Fruit fly (Drosophila melanogaster) whole organism, embryonic: ENCODE results near the gene Blimp-1.

ENCODE experiments used
- Ada2b ChIP-seq: fragments of 200-800 bp; sonication (Bioruptor generic); IDR thresholded peaks from 2 replicates; pipeline ENCODE4 v1.3.6; 2022; ENCODE audit warnings: missing biosample characterization, missing genetic modification characterization
- CG10565 ChIP-seq: fragments of 200-800 bp; sonication (Bioruptor generic); optimal IDR thresholded peaks from 3 replicates; lab custom pipeline; 2016; ENCODE audit warnings: missing biosample characterization, mild to moderate bottlenecking, missing genetic modification characterization
- CG12299 ChIP-seq: fragments of 200-800 bp; sonication (Bioruptor generic); optimal IDR thresholded peaks from 2 replicates; lab custom pipeline; 2018; ENCODE audit warnings: missing biosample characterization, mild to moderate bottlenecking, missing genetic modification characterization
- CG13624 ChIP-seq: fragments of 200-800 bp; sonication (Bioruptor generic); optimal IDR thresholded peaks from 2 replicates; lab custom pipeline; 2016; ENCODE audit warnings: missing biosample characterization, missing genetic modification characterization
- CG13775 ChIP-seq: fragments of 200-800 bp; sonication (Bioruptor generic); optimal IDR thresholded peaks from 3 replicates; lab custom pipeline; 2017; ENCODE audit warnings: missing biosample characterization, mild to moderate bottlenecking, missing genetic modification characterization
- CG17361 ChIP-seq: fragments of 200-800 bp; sonication (Bioruptor generic); IDR thresholded peaks from 3 replicates; pipeline ENCODE4 v1.3.6; 2022; ENCODE audit warnings: missing biosample characterization, missing genetic modification characterization
- CG1792 ChIP-seq: fragments of 200-800 bp; sonication (Bioruptor generic); optimal IDR thresholded peaks from 2 replicates; lab custom pipeline; 2016; ENCODE audit warnings: missing biosample characterization, missing genetic modification characterization
- CG2116 ChIP-seq: fragments of 200-800 bp; sonication (Bioruptor generic); optimal IDR thresholded peaks from 3 replicates; lab custom pipeline; 2018; ENCODE audit warnings: missing biosample characterization, mild to moderate bottlenecking, missing genetic modification characterization
- CG2129 ChIP-seq: fragments of 200-800 bp; sonication (Bioruptor generic); IDR thresholded peaks from 2 replicates; pipeline ENCODE4 v1.3.6; 2022; ENCODE audit warnings: missing biosample characterization, missing genetic modification characterization; ENCODE audit not compliant: partially characterized antibody
- CG2889 ChIP-seq: fragments of 200-800 bp; sonication (Bioruptor generic); IDR thresholded peaks from 3 replicates; pipeline ENCODE4 v1.3.6; 2022; ENCODE audit warnings: missing biosample characterization, missing genetic modification characterization
- CG31365 ChIP-seq: fragments of 200-800 bp; sonication (Bioruptor generic); optimal IDR thresholded peaks from 2 replicates; lab custom pipeline; 2018; ENCODE audit warnings: missing biosample characterization, mild to moderate bottlenecking, missing genetic modification characterization
- CG32532 ChIP-seq: fragments of 200-800 bp; sonication (Bioruptor generic); IDR thresholded peaks from 2 replicates; pipeline ENCODE4 v1.3.6; 2022; ENCODE audit warnings: missing biosample characterization, missing genetic modification characterization
- CG34422 ChIP-seq: fragments of 200-800 bp; sonication (Bioruptor generic); IDR thresholded peaks from 3 replicates; pipeline ENCODE4 v1.3.6; 2022; ENCODE audit warnings: missing biosample characterization, missing genetic modification characterization
- CG4820 ChIP-seq: fragments of 200-800 bp; sonication (Bioruptor generic); optimal IDR thresholded peaks from 3 replicates; lab custom pipeline; 2016; ENCODE audit warnings: missing biosample characterization, missing genetic modification characterization
- CG5953 ChIP-seq: fragments of 200-800 bp; sonication (Bioruptor generic); IDR thresholded peaks from 2 replicates; pipeline ENCODE4 v1.3.6; 2022; ENCODE audit warnings: missing biosample characterization, missing genetic modification characterization
- CG6272 ChIP-seq: fragments of 200-800 bp; sonication (Bioruptor generic); IDR thresholded peaks from 2 replicates; pipeline ENCODE4 v1.3.6; 2022; ENCODE audit warnings: missing biosample characterization, missing genetic modification characterization
- CG6654 ChIP-seq: fragments of 200-800 bp; sonication (Bioruptor generic); optimal IDR thresholded peaks from 2 replicates; lab custom pipeline; 2017; ENCODE audit warnings: missing biosample characterization, mild to moderate bottlenecking, missing genetic modification characterization
- CG6791 ChIP-seq: fragments of 200-800 bp; sonication (Bioruptor generic); IDR thresholded peaks from 3 replicates; pipeline ENCODE4 v1.3.6; 2022; ENCODE audit warnings: missing biosample characterization, missing genetic modification characterization; ENCODE audit not compliant: partially characterized antibody
- CG6854 ChIP-seq: fragments of 200-800 bp; sonication (Bioruptor generic); optimal IDR thresholded peaks from 3 replicates; lab custom pipeline; 2017; ENCODE audit warnings: missing biosample characterization, mild to moderate bottlenecking, missing genetic modification characterization
- CG7963 ChIP-seq: fragments of 200-800 bp; sonication (Bioruptor generic); IDR thresholded peaks from 3 replicates; pipeline ENCODE4 v1.3.6; 2022; ENCODE audit warnings: missing biosample characterization, missing genetic modification characterization; ENCODE audit not compliant: partially characterized antibody
- Dad ChIP-seq: fragments of 200-800 bp; sonication (Bioruptor generic); optimal IDR thresholded peaks from 3 replicates; lab custom pipeline; 2016; ENCODE audit warnings: missing biosample characterization, missing genetic modification characterization
- Dbx ChIP-seq: fragments of 200-800 bp; sonication (Bioruptor generic); IDR thresholded peaks from 3 replicates; pipeline ENCODE4 v1.3.6; 2022; ENCODE audit warnings: missing biosample characterization, missing genetic modification characterization
- Dip2 ChIP-seq: fragments of 200-800 bp; sonication (Bioruptor generic); IDR thresholded peaks from 2 replicates; pipeline ENCODE4 v1.3.6; 2022; ENCODE audit warnings: missing biosample characterization, missing genetic modification characterization
- Dref ChIP-seq: fragments of 200-800 bp; sonication (Bioruptor generic); IDR thresholded peaks from 2 replicates; pipeline ENCODE4 v1.3.6; 2022; ENCODE audit warnings: missing biosample characterization, missing genetic modification characterization
- Fer2 ChIP-seq: fragments of 200-800 bp; sonication (Bioruptor generic); optimal IDR thresholded peaks from 2 replicates; lab custom pipeline; 2018; ENCODE audit warnings: missing biosample characterization, mild to moderate bottlenecking, missing genetic modification characterization, moderate library complexity
- GATAe ChIP-seq: fragments of 200-800 bp; sonication (Bioruptor generic); conservative IDR thresholded peaks from 2 replicates; pipeline ENCODE4 v1.3.6; 2022; ENCODE audit warnings: missing biosample characterization, missing genetic modification characterization
- Med ChIP-seq: fragments of 200-800 bp; sonication (Bioruptor generic); peaks from one replicate; lab custom pipeline; 2016; ENCODE audit warnings: missing biosample characterization, missing genetic modification characterization, mild to moderate bottlenecking, inconsistent platforms, moderate library complexity
- Meics ChIP-seq: fragments of 200-800 bp; sonication (Bioruptor generic); optimal IDR thresholded peaks from 2 replicates; lab custom pipeline; 2017; ENCODE audit warnings: missing biosample characterization, mild to moderate bottlenecking, missing genetic modification characterization
- Ravus ChIP-seq: fragments of 200-800 bp; sonication (Bioruptor generic); IDR thresholded peaks from 2 replicates; pipeline ENCODE4 v1.3.6; 2022; ENCODE audit warnings: missing biosample characterization, missing genetic modification characterization
- Side ChIP-seq: fragments of 200-800 bp; sonication (Bioruptor generic); optimal IDR thresholded peaks from 2 replicates; lab custom pipeline; 2016; ENCODE audit warnings: missing biosample characterization, missing genetic modification characterization
- Sin3A ChIP-seq: fragments of >200 bp; optimal IDR thresholded peaks from 2 replicates; lab custom pipeline; 2018
- Sry-δ ChIP-seq: fragments of 200-800 bp; sonication (Bioruptor generic); optimal IDR thresholded peaks from 2 replicates; lab custom pipeline; 2016; ENCODE audit warnings: missing biosample characterization, missing genetic modification characterization
- TFAM ChIP-seq: fragments of 200-800 bp; sonication (Bioruptor generic); optimal IDR thresholded peaks from 2 replicates; lab custom pipeline; 2017; ENCODE audit warnings: missing biosample characterization, missing genetic modification characterization, inconsistent platforms
- abd-A ChIP-seq: fragments of 200-800 bp; sonication (Bioruptor generic); optimal IDR thresholded peaks from 3 replicates; lab custom pipeline; 2019; ENCODE audit warnings: missing biosample characterization, mild to moderate bottlenecking, missing genetic modification characterization, moderate library complexity
- aop ChIP-seq: fragments of 200-800 bp; sonication (Bioruptor generic); IDR thresholded peaks from 2 replicates; pipeline ENCODE4 v1.3.6; 2022; ENCODE audit warnings: missing biosample characterization, missing genetic modification characterization
- ase ChIP-seq: fragments of 200-800 bp; sonication (Bioruptor generic); IDR thresholded peaks from 3 replicates; pipeline ENCODE4 v1.3.6; 2022; ENCODE audit warnings: missing biosample characterization, missing genetic modification characterization
- bowl ChIP-seq: fragments of 200-800 bp; sonication (Bioruptor generic); IDR thresholded peaks from 2 replicates; pipeline ENCODE4 v1.3.6; 2022; ENCODE audit warnings: missing biosample characterization, missing genetic modification characterization
- crc ChIP-seq: fragments of 200-800 bp; sonication (Bioruptor generic); optimal IDR thresholded peaks from 2 replicates; lab custom pipeline; 2016; ENCODE audit warnings: missing biosample characterization, missing genetic modification characterization
- crol ChIP-seq: fragments of 200-800 bp; sonication (Bioruptor generic); IDR thresholded peaks from 2 replicates; pipeline ENCODE4 v1.3.6; 2022; ENCODE audit warnings: missing biosample characterization, missing genetic modification characterization
- gce ChIP-seq: fragments of 200-800 bp; sonication (Bioruptor generic); IDR thresholded peaks from 3 replicates; pipeline ENCODE4 v1.3.6; 2022; ENCODE audit warnings: missing biosample characterization, missing genetic modification characterization
- grau ChIP-seq: fragments of 200-800 bp; optimal IDR thresholded peaks from 3 replicates; lab custom pipeline; 2019; ENCODE audit warnings: missing biosample characterization, mild to moderate bottlenecking, missing genetic modification characterization, moderate library complexity
- gt ChIP-seq: fragments of 200-800 bp; sonication (Bioruptor generic); IDR thresholded peaks from 2 replicates; pipeline ENCODE4 v1.3.6; 2022; ENCODE audit warnings: missing biosample characterization, missing genetic modification characterization
- hkb ChIP-seq, 2 experiments: fragments of 200-800 bp in 1 of 2; fragments of >200 bp in 1 of 2; sonication (Bioruptor generic) in 1 of 2; IDR thresholded peaks in 1 of 2; optimal IDR thresholded peaks in 1 of 2; 2 replicates each; pipeline versions ENCODE4 v1.3.6 to Lab custom; 2017 to 2022; ENCODE audit warnings: missing biosample characterization in 1 of 2, missing genetic modification characterization in 1 of 2
- hth ChIP-seq: fragments of >200 bp; optimal IDR thresholded peaks from 2 replicates; lab custom pipeline; 2017; ENCODE audit warnings: inconsistent platforms
- knrl ChIP-seq: fragments of 200-800 bp; sonication (Bioruptor generic); IDR thresholded peaks from 3 replicates; pipeline ENCODE4 v1.3.6; 2022; ENCODE audit warnings: missing biosample characterization, missing genetic modification characterization; ENCODE audit not compliant: partially characterized antibody
- onecut ChIP-seq: fragments of 200-800 bp; sonication (Bioruptor generic); IDR thresholded peaks from 2 replicates; pipeline ENCODE4 v1.3.6; 2022; ENCODE audit warnings: missing biosample characterization, missing genetic modification characterization
- peb ChIP-seq: fragments of 200-800 bp; sonication (Bioruptor generic); IDR thresholded peaks from 2 replicates; pipeline ENCODE4 v1.3.6; 2022; ENCODE audit warnings: missing biosample characterization, missing genetic modification characterization
- sima ChIP-seq: fragments of 200-800 bp; sonication (Bioruptor generic); optimal IDR thresholded peaks from 2 replicates; lab custom pipeline; 2016; ENCODE audit warnings: missing biosample characterization, missing genetic modification characterization
- slbo ChIP-seq: fragments of 200-800 bp; sonication (Bioruptor generic); IDR thresholded peaks from 2 replicates; pipeline ENCODE4 v1.3.6; 2022; ENCODE audit warnings: missing biosample characterization, missing genetic modification characterization
- unc-4 ChIP-seq: fragments of 200-800 bp; sonication (Bioruptor generic); IDR thresholded peaks from 2 replicates; pipeline ENCODE4 v1.3.6; 2022; ENCODE audit warnings: missing biosample characterization, missing genetic modification characterization; ENCODE audit not compliant: partially characterized antibody
- vvl ChIP-seq: fragments of 200-800 bp; sonication (Bioruptor generic); IDR thresholded peaks from 2 replicates; pipeline ENCODE4 v1.3.6; 2022; ENCODE audit warnings: missing biosample characterization, missing genetic modification characterization
- zen ChIP-seq: fragments of 200-800 bp; sonication (Bioruptor generic); optimal IDR thresholded peaks from 3 replicates; lab custom pipeline; 2018; ENCODE audit warnings: missing biosample characterization, mild to moderate bottlenecking, missing genetic modification characterization, moderate library complexity
- zf30C ChIP-seq: fragments of 200-800 bp; sonication (Bioruptor generic); optimal IDR thresholded peaks from 3 replicates; lab custom pipeline; 2018; ENCODE audit warnings: missing biosample characterization, mild to moderate bottlenecking, missing genetic modification characterization

Blimp-1 gene

DNA sequence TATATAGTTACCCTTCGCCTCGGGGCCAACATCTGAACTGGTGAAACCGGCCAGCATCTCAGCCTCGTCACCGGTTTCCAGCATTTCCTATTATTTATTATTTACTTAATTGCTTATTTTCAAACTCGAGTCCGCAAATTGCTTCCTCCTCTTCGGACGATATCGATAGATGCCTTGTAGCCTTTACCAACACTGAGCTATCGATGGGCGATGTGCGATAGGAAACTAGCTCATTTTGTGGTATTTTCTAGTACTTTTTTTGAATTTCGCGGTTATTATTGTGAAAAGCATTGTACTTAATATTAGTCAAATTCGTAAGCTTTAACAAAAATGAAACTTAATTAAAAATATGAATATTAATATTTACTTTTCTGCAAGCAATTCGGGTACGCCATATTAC is 31.3 kb downstream of the Blimp-1 start, which contains the start of gene Sse (continued):
- TF ChIP-seq CG34422 = no peak
- peak; percentile 76 for TF ChIP-seq knrl
- TF ChIP-seq sima = no peak
- TF ChIP-seq peb (GFP tag; lab: Robert Waterston, UW) = no peak
- no peak for TF ChIP-seq vvl
- TF ChIP-seq unc-4 (GFP tag; lab: Robert Waterston, UW) = peak; percentile 76
- no peak for TF ChIP-seq CG6654
- no peak for TF ChIP-seq crc (GFP tag; lab: Kevin White, UChicago)
- TF ChIP-seq Dref (GFP tag; lab: Robert Waterston, UW) = peak; percentile 85
- TF ChIP-seq hth (lab: Kevin White, UChicago) = no peak
- TF ChIP-seq CG6272 (GFP tag; lab: Robert Waterston, UW) = no peak
- TF ChIP-seq CG2129 (GFP tag; lab: Robert Waterston, UW) = peak; percentile 71
- TF ChIP-seq slbo (GFP tag; lab: Robert Waterston, UW) = peak; percentile 20; the same call in 1 of the 2 replicates
- peak; percentile 15 for TF ChIP-seq CG2116
- TF ChIP-seq Dbx (GFP tag; lab: Robert Waterston, UW) = 0 out of 3 replicates have a peak, but pooled peaks have one; percentile 51
- no peak for TF ChIP-seq crol (GFP tag; lab: Robert Waterston, UW)
- no peak for TF ChIP-seq CG13775 (GFP tag; lab: Kevin White, UChicago)
- TF ChIP-seq CG6854 = no peak
- TF ChIP-seq CG17361 = no peak
- TF ChIP-seq bowl (GFP tag; lab: Robert Waterston, UW) = no peak
- TF ChIP-seq CG6791 = peak; percentile 92
- no peak for TF ChIP-seq Dip2 (GFP tag; lab: Robert Waterston, UW)
- no peak for TF ChIP-seq CG1792 (GFP tag; lab: Kevin White, UChicago)
- TF ChIP-seq gt (GFP tag; lab: Robert Waterston, UW) = no peak
- no peak for TF ChIP-seq grau (tag; lab: Kevin White, UChicago)
- peak; percentile 79 for TF ChIP-seq Sry-δ (GFP tag; lab: Kevin White, UChicago)
- TF ChIP-seq aop = no peak
- TF ChIP-seq Sin3A = peak; percentile 55
- peak; percentile 72; the same call in 2 of the 3 replicates for TF ChIP-seq CG7963 (GFP tag; lab: Robert Waterston, UW)
- TF ChIP-seq Ravus (GFP tag; lab: Robert Waterston, UW) = no peak
- no peak for TF ChIP-seq CG5953 (GFP tag; lab: Robert Waterston, UW)
- peak; percentile 63 for TF ChIP-seq zen
- TF ChIP-seq TFAM (GFP tag; lab: Kevin White, UChicago) = no peak
- TF ChIP-seq gce (GFP tag; lab: Robert Waterston, UW) = no peak
- no peak for TF ChIP-seq onecut
- no peak for TF ChIP-seq CG32532
- no peak for TF ChIP-seq Ada2b (GFP tag; lab: Robert Waterston, UW)
- no peak for TF ChIP-seq zf30C (GFP tag; lab: Kevin White, UChicago)
- TF ChIP-seq Side (GFP tag; lab: Kevin White, UChicago) = no peak
- TF ChIP-seq CG4820 (GFP tag; lab: Kevin White, UChicago) = no peak
- peak; percentile 7 for TF ChIP-seq Dad (GFP tag; lab: Kevin White, UChicago)
- no peak for TF ChIP-seq ase (GFP tag; lab: Robert Waterston, UW)
- no peak for TF ChIP-seq CG13624 (GFP tag; lab: Kevin White, UChicago)
- no peak for TF ChIP-seq Fer2 (tag; lab: Kevin White, UChicago)
- no peak for TF ChIP-seq CG10565 (GFP tag; lab: Kevin White, UChicago)
- no peak for TF ChIP-seq CG12299 (tag; lab: Kevin White, UChicago)
- no peak for TF ChIP-seq CG31365 (tag; lab: Kevin White, UChicago)
- peak; percentile 31 for TF ChIP-seq abd-A
- TF ChIP-seq hkb (optimal IDR thresholded peaks at IDR 0.05; lab: Kevin White, UChicago) = no peak
- TF ChIP-seq hkb (GFP tag; IDR thresholded peaks at IDR 0.05; lab: Robert Waterston, UW) = no peak
- TF ChIP-seq GATAe (GFP tag; lab: Robert Waterston, UW) = no peak
- no peak for TF ChIP-seq Meics (GFP tag; lab: Kevin White, UChicago)
- peak; percentile 65 for TF ChIP-seq Med
- no peak for TF ChIP-seq CG2889 (GFP tag; lab: Robert Waterston, UW)
